Worm (Caenorhabditis elegans) whole organism, L4 larva: ENCODE measurements around the gene K07B1.7.

ENCODE experiments used
- ZK337.2 ChIP-seq: fragments of 200-800 bp; sonication (Bioruptor generic); IDR thresholded peaks from 2 replicates; pipeline ENCODE4 v1.3.6; 2022; ENCODE audit warnings: missing genetic modification reagents, missing genetic modification characterization, missing compliant biosample characterization
- arid-1 ChIP-seq: fragments of 200-800 bp; sonication (Bioruptor generic); conservative IDR thresholded peaks from 2 replicates; pipeline ENCODE4 v1.3.6; 2022; ENCODE audit warnings: missing genetic modification reagents, missing genetic modification characterization, missing compliant biosample characterization
- attf-4 ChIP-seq: sonication (generic microtip); optimal IDR thresholded peaks from 3 replicates; lab custom pipeline; 2017; ENCODE audit warnings: missing biosample characterization, missing genetic modification characterization
- ceh-44 ChIP-seq: fragments of 200-800 bp; sonication (Bioruptor generic); IDR thresholded peaks from 2 replicates; pipeline ENCODE4 v1.3.6; 2022; ENCODE audit warnings: missing genetic modification reagents, missing genetic modification characterization, missing compliant biosample characterization
- ceh-62 ChIP-seq: sonication (generic microtip); optimal IDR thresholded peaks from 2 replicates; lab custom pipeline; 2017; ENCODE audit warnings: missing biosample characterization, missing genetic modification characterization
- ceh-82 ChIP-seq: sonication (generic microtip); optimal IDR thresholded peaks from 2 replicates; lab custom pipeline; 2017; ENCODE audit warnings: missing biosample characterization, missing genetic modification characterization
- daf-19 ChIP-seq: fragments of 200-800 bp; sonication (Bioruptor generic); conservative IDR thresholded peaks from 2 replicates; pipeline ENCODE4 v1.3.6; 2022; ENCODE audit warnings: missing genetic modification characterization, missing compliant biosample characterization
- duxl-1 ChIP-seq: sonication (generic microtip); optimal IDR thresholded peaks from 2 replicates; lab custom pipeline; 2016; ENCODE audit warnings: mild to moderate bottlenecking, missing genetic modification characterization, moderate library complexity, missing compliant biosample characterization; ENCODE audit not compliant: poor library complexity
- dve-1 ChIP-seq: sonication (generic microtip); optimal IDR thresholded peaks from 2 replicates; lab custom pipeline; 2017; ENCODE audit warnings: antibody characterized with exemption, mild to moderate bottlenecking, missing genetic modification characterization, missing compliant biosample characterization; ENCODE audit not compliant: insufficient read depth
- egl-43 ChIP-seq: fragments of 200-800 bp; sonication (Bioruptor generic); IDR thresholded peaks from 2 replicates; pipeline ENCODE4 v1.3.6; 2022; ENCODE audit warnings: missing genetic modification reagents, missing genetic modification characterization, missing compliant biosample characterization
- fkh-10 ChIP-seq: fragments of 150-350 bp; optimal IDR thresholded peaks from 2 replicates; lab custom pipeline; 2014; ENCODE audit warnings: missing biosample characterization, missing genetic modification reagents, missing genetic modification characterization
- lim-7 ChIP-seq: fragments of 200-800 bp; sonication (Bioruptor generic); IDR thresholded peaks from 2 replicates; pipeline ENCODE4 v1.3.6; 2022; ENCODE audit warnings: missing genetic modification characterization, missing compliant biosample characterization
- lin-38 ChIP-seq: fragments of 200-800 bp; sonication (Bioruptor generic); IDR thresholded peaks from 2 replicates; pipeline ENCODE4 v1.3.6; 2022; ENCODE audit warnings: missing genetic modification reagents, missing genetic modification characterization, missing compliant biosample characterization
- lir-3 ChIP-seq: sonication (generic microtip); optimal IDR thresholded peaks from 2 replicates; lab custom pipeline; 2016; ENCODE audit warnings: mild to moderate bottlenecking, missing genetic modification characterization, missing compliant biosample characterization
- madf-5 ChIP-seq, 2 experiments: fragments of 200-800 bp; sonication (Bioruptor generic); IDR thresholded peaks; 2 replicates each; pipeline ENCODE4 v1.3.6; 2022; ENCODE audit warnings: missing compliant biosample characterization in 2 of 2, missing genetic modification characterization in 2 of 2
- madf-9 ChIP-seq: fragments of 200-800 bp; sonication (Bioruptor generic); conservative IDR thresholded peaks from 2 replicates; pipeline ENCODE4 v1.3.6; 2022; ENCODE audit warnings: missing genetic modification reagents, missing genetic modification characterization, missing compliant biosample characterization
- mdl-1 ChIP-seq, 2 experiments: fragments of 150-350 bp in 1 of 2; sonication (generic microtip) in 1 of 2; optimal IDR thresholded peaks; 2 replicates each; lab custom pipeline; 2014 to 2017; ENCODE audit warnings: missing biosample characterization in 2 of 2, missing genetic modification characterization in 2 of 2
- nhr-102 ChIP-seq: sonication (generic microtip); optimal IDR thresholded peaks from 2 replicates; lab custom pipeline; 2016; ENCODE audit warnings: mild to moderate bottlenecking, missing genetic modification characterization, moderate library complexity, missing compliant biosample characterization
- nhr-111 ChIP-seq: fragments of 200-800 bp; sonication (Bioruptor generic); optimal IDR thresholded peaks from 2 replicates; lab custom pipeline; 2018; ENCODE audit warnings: mild to moderate bottlenecking, missing genetic modification characterization, missing compliant biosample characterization
- nhr-237 ChIP-seq: sonication (generic microtip); optimal IDR thresholded peaks from 2 replicates; lab custom pipeline; 2017; ENCODE audit warnings: missing biosample characterization, missing genetic modification characterization
- nhr-6 ChIP-seq: fragments of 150-350 bp; optimal IDR thresholded peaks from 2 replicates; lab custom pipeline; 2014; ENCODE audit warnings: missing biosample characterization, missing genetic modification characterization
- nhr-76 ChIP-seq: fragments of 150-350 bp; optimal IDR thresholded peaks from 2 replicates; lab custom pipeline; 2014; ENCODE audit warnings: missing biosample characterization, missing genetic modification characterization
- skn-1 ChIP-seq: fragments of 150-350 bp; optimal IDR thresholded peaks from 2 replicates; lab custom pipeline; 2014; ENCODE audit warnings: missing biosample characterization, missing genetic modification characterization
- spr-1 ChIP-seq: sonication (generic microtip); optimal IDR thresholded peaks from 2 replicates; lab custom pipeline; 2016; ENCODE audit warnings: mild to moderate bottlenecking, missing genetic modification characterization, missing compliant biosample characterization
- unc-130 ChIP-seq: sonication (generic microtip); optimal IDR thresholded peaks from 2 replicates; lab custom pipeline; 2016; ENCODE audit warnings: missing genetic modification reagents, missing genetic modification characterization, missing compliant biosample characterization
- unc-39 ChIP-seq: sonication (generic microtip); optimal IDR thresholded peaks from 2 replicates; lab custom pipeline; 2017; ENCODE audit warnings: missing biosample characterization, missing genetic modification characterization
- unc-62 ChIP-seq, 3 experiments: fragments of 150-350 bp in 1 of 3; sonication (generic microtip); optimal IDR thresholded peaks in 2 of 3; peaks in 1 of 3; 1 replicate in 1 of 3; 2 replicates in 2 of 3; lab custom pipeline; 2014 to 2017; ENCODE audit warnings: missing biosample characterization in 3 of 3, missing genetic modification characterization in 3 of 3, missing genetic modification reagents in 3 of 3, missing genotype in 1 of 3
- ztf-7 ChIP-seq: fragments of 150-350 bp; optimal IDR thresholded peaks from 2 replicates; lab custom pipeline; 2014; ENCODE audit warnings: missing biosample characterization, missing genetic modification characterization

K07B1.7 gene

ce11 chrV:9312377-9312776 is 34.4 kb downstream of the K07B1.7 start:
- TF ChIP-seq mdl-1 (tag; optimal IDR thresholded peaks at IDR 0.05; lab: Kevin White, UChicago) (no peak), fkh-10 (GFP tag; lab: Kevin White, UChicago) (peak; percentile 65)

ce11 chrV:9305116-9305515 is 41.6 kb downstream of the K07B1.7 start, which contains the start of gene F44A2.3:
F44A2.3 (plus strand) TSS chrV:9305416.
- TF ChIP-seq dve-1: peak; percentile 9
- TF ChIP-seq ceh-62 (tag; lab: Kevin White, UChicago): no peak
- TF ChIP-seq lim-7 (GFP tag; lab: Robert Waterston, UW): no peak

DNA sequence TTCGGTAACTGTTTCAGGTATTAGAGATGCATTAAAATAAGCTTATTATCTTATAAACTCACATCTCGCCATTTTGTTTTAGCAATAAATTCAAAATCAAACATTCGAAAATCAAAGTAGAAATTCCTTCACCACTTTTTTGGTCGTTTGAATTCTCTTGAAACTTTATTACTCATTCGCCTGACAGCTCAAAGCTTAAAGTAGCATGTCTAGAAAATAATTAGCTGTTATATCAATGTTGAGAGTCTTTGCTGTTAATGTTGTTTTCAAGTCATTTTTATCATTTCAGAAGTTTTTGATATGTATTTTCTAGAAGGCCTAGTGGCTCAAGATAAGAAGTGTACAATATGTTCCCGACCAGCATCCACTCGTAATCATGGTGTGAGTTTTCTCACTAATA is 43.7 kb downstream of the K07B1.7 start, which contains the start of gene nhr-39:
TSS of gene nhr-39 (plus strand) at position 301 of the 400 bp plus-strand sequence.
- TF ChIP-seq nhr-111 (no peak), lin-38 (no peak), ZK337.2 (GFP tag; lab: Robert Waterston, UW) (no peak), madf-9 (GFP tag; lab: Robert Waterston, UW) (no peak), ztf-7 (no peak), madf-5 (GFP tag; IDR thresholded peaks at IDR 0.05; lab: Robert Waterston, UW) (no peak), ceh-44 (no peak), duxl-1 (tag; lab: Kevin White, UChicago) (no peak), unc-39 (tag; lab: Kevin White, UChicago) (no peak), spr-1 (no peak)
- TF ChIP-seq, all 104 proteins: peak for 0

- TF ChIP-seq ceh-82 (tag; lab: Kevin White, UChicago) (no peak), daf-19 (GFP tag; lab: Robert Waterston, UW) (no peak), nhr-102 (tag; lab: Kevin White, UChicago) (no peak), unc-130 (GFP tag; lab: Kevin White, UChicago) (no peak), attf-4 (no peak), nhr-237 (tag; lab: Kevin White, UChicago) (no peak), arid-1 (no peak), nhr-6 (no peak), nhr-76 (no peak)
Observed at ce11 chrV:9297332-9297731, 49.4 kb downstream of the K07B1.7 start, which contains the start of gene F44A2.5. F44A2.5 (plus strand) TSS chrV:9297632.

- TF ChIP-seq lir-3 (tag; lab: Kevin White, UChicago): no peak
- no peak for TF ChIP-seq egl-43 (GFP tag; lab: Robert Waterston, UW)
- TF ChIP-seq unc-130 (GFP tag; lab: Kevin White, UChicago): no peak
- no peak for TF ChIP-seq skn-1 (tag; lab: Kevin White, UChicago)
- TF ChIP-seq unc-62 (GFP tag; optimal IDR thresholded peaks at IDR 0.05 in 1 of 2; lab: Kevin White, UChicago): peak in 1 of 2 experiments; percentile 87
- TF ChIP-seq unc-62 (tag; optimal IDR thresholded peaks at IDR 0.05; lab: Kevin White, UChicago): no peak
Observed at ce11 chrV:9295581-9295980, 51.2 kb downstream of the K07B1.7 start.
